Fruit fly (Drosophila melanogaster) whole organism, prepupa: ENCODE data around the gene CG6125.

Source experiments
- Blimp-1 ChIP-seq: fragments of 200-800 bp; sonication (Bioruptor generic); optimal IDR thresholded peaks from 3 replicates; lab custom pipeline; 2017; ENCODE audit warnings: missing biosample characterization, missing genetic modification characterization, mild to moderate bottlenecking, moderate library complexity, missing genetic modification reagents
- CG10669 ChIP-seq: fragments of 200-800 bp; sonication (Bioruptor generic); optimal IDR thresholded peaks from 3 replicates; lab custom pipeline; 2018; ENCODE audit warnings: missing biosample characterization, mild to moderate bottlenecking, missing genetic modification characterization, moderate library complexity
- CG11294 ChIP-seq: fragments of 200-800 bp; sonication (Bioruptor generic); IDR thresholded peaks from 2 replicates; pipeline ENCODE4 v1.3.6; 2022; ENCODE audit warnings: missing biosample characterization, missing genetic modification characterization
- CG3032 ChIP-seq: fragments of 200-800 bp; optimal IDR thresholded peaks from 2 replicates; lab custom pipeline; 2019; ENCODE audit warnings: missing biosample characterization, mild to moderate bottlenecking, missing genetic modification characterization, moderate library complexity
- CG31627 ChIP-seq: fragments of 200-800 bp; sonication (Bioruptor generic); optimal IDR thresholded peaks from 3 replicates; lab custom pipeline; 2016; ENCODE audit warnings: missing biosample characterization, missing genetic modification characterization
- Eip75B ChIP-seq: fragments of 200-800 bp; sonication (Bioruptor generic); optimal IDR thresholded peaks from 3 replicates; lab custom pipeline; 2016; ENCODE audit warnings: missing biosample characterization, missing genetic modification characterization
- Ets21C ChIP-seq: fragments of 200-800 bp; sonication (Bioruptor generic); optimal IDR thresholded peaks from 3 replicates; lab custom pipeline; 2016; ENCODE audit warnings: missing biosample characterization, missing genetic modification characterization
- Hr39 ChIP-seq: fragments of 200-800 bp; sonication (Bioruptor generic); optimal IDR thresholded peaks from 2 replicates; lab custom pipeline; 2016; ENCODE audit warnings: missing biosample characterization, missing genetic modification characterization
- Hr4 ChIP-seq: fragments of 200-800 bp; sonication (Bioruptor generic); optimal IDR thresholded peaks from 3 replicates; lab custom pipeline; 2016; ENCODE audit warnings: missing biosample characterization, missing genetic modification characterization
- fkh ChIP-seq: fragments of 200-800 bp; sonication (Bioruptor generic); optimal IDR thresholded peaks from 3 replicates; lab custom pipeline; 2017; ENCODE audit warnings: missing biosample characterization, mild to moderate bottlenecking, missing genetic modification characterization, moderate library complexity
- lz ChIP-seq: fragments of 200-800 bp; sonication (Bioruptor generic); optimal IDR thresholded peaks from 3 replicates; lab custom pipeline; 2016; ENCODE audit warnings: missing biosample characterization, missing genetic modification characterization
- topi ChIP-seq: fragments of 200-800 bp; sonication (Bioruptor generic); optimal IDR thresholded peaks from 3 replicates; lab custom pipeline; 2016; ENCODE audit warnings: missing biosample characterization, missing genetic modification characterization

The CG6125 gene

DNA sequence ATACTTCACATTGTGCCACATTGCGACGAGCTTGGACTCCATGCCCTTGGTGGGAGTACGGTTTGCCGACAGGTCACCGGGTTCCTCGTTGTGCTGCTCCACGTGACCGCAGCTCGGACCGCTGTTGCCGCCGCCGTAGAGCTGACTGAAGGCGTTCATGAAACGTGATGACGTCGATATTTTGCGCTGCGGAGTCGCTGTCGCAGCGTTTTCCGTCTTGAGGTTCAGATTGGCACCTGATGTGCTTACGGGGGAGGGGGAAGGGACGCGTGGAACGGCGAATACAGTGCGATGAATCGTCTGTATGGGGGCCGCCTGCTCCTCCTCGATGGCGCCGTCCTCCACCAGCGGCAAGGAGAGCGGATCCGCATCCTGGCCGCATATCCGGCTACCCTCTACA lies 50.7 kb downstream of the CG6125 start:
- TF ChIP-seq Hr4 (GFP tag; lab: Kevin White, UChicago) (no peak), CG3032 (tag; lab: Kevin White, UChicago) (no peak), Blimp-1 (GFP tag; lab: Kevin White, UChicago) (no peak), topi (GFP tag; lab: Kevin White, UChicago) (no peak), CG31627 (GFP tag; lab: Kevin White, UChicago) (no peak), lz (GFP tag; lab: Kevin White, UChicago) (no peak), Ets21C (no peak), CG11294 (GFP tag; lab: Robert Waterston, UW) (no peak), CG10669 (GFP tag; lab: Kevin White, UChicago) (no peak)

DNA sequence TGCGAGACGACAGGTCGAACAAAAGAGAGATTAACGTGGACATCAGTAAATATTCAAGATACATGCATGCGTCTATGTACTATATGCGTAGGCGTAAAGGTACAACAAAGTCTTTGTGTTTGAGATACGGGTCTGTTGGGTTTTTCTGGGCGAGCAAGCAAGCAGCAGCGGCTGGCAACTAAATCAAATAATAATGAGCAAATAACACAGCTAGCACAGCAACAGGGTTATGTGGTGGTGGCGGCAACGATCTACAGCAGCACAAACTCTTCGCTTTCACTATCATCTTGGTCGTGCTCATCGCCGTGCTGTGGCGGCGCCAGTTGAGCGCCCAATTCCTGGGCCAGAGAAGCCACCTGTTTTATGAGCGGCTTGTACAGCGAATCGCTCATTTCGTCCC lies 52.9 kb downstream of the CG6125 start:
- TF ChIP-seq Hr39 (GFP tag; lab: Kevin White, UChicago) (no peak), topi (GFP tag; lab: Kevin White, UChicago) (no peak), Eip75B (GFP tag; lab: Kevin White, UChicago) (no peak), fkh (GFP tag; lab: Kevin White, UChicago) (peak; percentile 93)
- TF ChIP-seq, all 60 proteins: peak for 1
